Fruit fly (Drosophila melanogaster) whole organism, wandering third instar larva: ENCODE results near the gene kin17.

ENCODE experiments used
- Abd-B ChIP-seq: fragments of >200 bp; optimal IDR thresholded peaks from 2 replicates; lab custom pipeline; 2017; ENCODE audit warnings: missing biosample characterization, missing genetic modification characterization
- CG32264 ChIP-seq: fragments of 200-800 bp; sonication (Bioruptor generic); optimal IDR thresholded peaks from 2 replicates; lab custom pipeline; 2016; ENCODE audit warnings: missing biosample characterization, missing genetic modification characterization
- HLH106 ChIP-seq: fragments of 200-800 bp; optimal IDR thresholded peaks from 3 replicates; lab custom pipeline; 2019; ENCODE audit warnings: missing biosample characterization, mild to moderate bottlenecking, missing genetic modification characterization, moderate library complexity
- Jra ChIP-seq: sonication (Bioruptor generic); optimal IDR thresholded peaks from 2 replicates; lab custom pipeline; 2016; ENCODE audit warnings: missing biosample characterization, missing genetic modification characterization
- OdsH ChIP-seq: fragments of 200-800 bp; sonication (Bioruptor generic); optimal IDR thresholded peaks from 2 replicates; lab custom pipeline; 2016; ENCODE audit warnings: missing biosample characterization, mild to moderate bottlenecking, missing genetic modification characterization
- Sp1 ChIP-seq: fragments of 200-800 bp; sonication (Bioruptor generic); optimal IDR thresholded peaks from 3 replicates; lab custom pipeline; 2019; ENCODE audit warnings: missing biosample characterization, mild to moderate bottlenecking, missing genetic modification characterization, moderate library complexity
- psq ChIP-seq: fragments of 200-800 bp; sonication (Bioruptor generic); optimal IDR thresholded peaks from 3 replicates; lab custom pipeline; 2017; ENCODE audit warnings: missing biosample characterization, mild to moderate bottlenecking, missing genetic modification characterization, moderate library complexity

DNA sequence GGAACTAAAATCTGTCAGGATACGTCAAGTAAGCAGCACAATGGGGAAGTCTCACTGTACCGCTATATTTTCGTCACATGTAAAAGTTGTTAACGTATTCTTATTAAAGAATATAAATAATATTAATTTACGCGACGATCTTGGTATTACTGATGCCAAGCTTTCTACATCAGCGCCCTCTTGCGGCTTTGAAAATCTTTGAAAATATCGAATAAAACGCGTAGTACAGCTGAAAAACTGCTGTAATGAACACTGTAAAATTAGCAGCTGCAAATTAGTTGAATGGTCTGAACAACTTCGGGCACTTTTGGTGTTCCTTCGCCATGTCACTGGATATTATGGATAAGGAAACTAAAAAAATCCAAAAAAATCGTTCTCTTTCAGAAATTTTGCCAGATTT lies 36.6 kb upstream of the kin17 start:
- TF ChIP-seq Jra (GFP tag; lab: Kevin White, UChicago) (no peak), CG32264 (GFP tag; lab: Kevin White, UChicago) (no peak), psq (GFP tag; lab: Kevin White, UChicago) (no peak), HLH106 (no peak), OdsH (GFP tag; lab: Kevin White, UChicago) (no peak), Sp1 (no peak), Abd-B (GFP tag; lab: Kevin White, UChicago) (no peak)
